Worm (Caenorhabditis elegans) whole organism, early embryonic: ENCODE measurements around the gene C49A9.10.

Experiments
- B0310.2 ChIP-seq: sonication (generic microtip); optimal IDR thresholded peaks from 2 replicates; lab custom pipeline; 2016; ENCODE audit warnings: mild to moderate bottlenecking, missing genetic modification characterization, missing compliant biosample characterization
- F13C5.2 ChIP-seq: sonication (generic microtip); optimal IDR thresholded peaks from 2 replicates; lab custom pipeline; 2017; ENCODE audit warnings: mild to moderate bottlenecking, missing genetic modification characterization, inconsistent platforms, missing compliant biosample characterization
- aly-1 ChIP-seq: sonication (generic microtip); optimal IDR thresholded peaks from 2 replicates; lab custom pipeline; 2016; ENCODE audit warnings: missing genetic modification characterization, missing compliant biosample characterization
- ama-1 ChIP-seq: fragments of 150-350 bp; optimal IDR thresholded peaks from 2 replicates; lab custom pipeline; 2014
- ceh-13 ChIP-seq: fragments of 200-800 bp; sonication (Bioruptor generic); optimal IDR thresholded peaks from 2 replicates; lab custom pipeline; 2018; ENCODE audit warnings: mild to moderate bottlenecking, missing genetic modification characterization, missing compliant biosample characterization
- flt-1 ChIP-seq: fragments of 200-800 bp; sonication (Bioruptor generic); IDR thresholded peaks from 2 replicates; pipeline ENCODE4 v1.3.6; 2022; ENCODE audit warnings: missing genetic modification characterization, missing compliant biosample characterization
- hmbx-1 ChIP-seq: sonication (generic microtip); optimal IDR thresholded peaks from 2 replicates; lab custom pipeline; 2016; ENCODE audit warnings: mild to moderate bottlenecking, missing genetic modification characterization, missing compliant biosample characterization
- pes-1 ChIP-seq: fragments of 200-800 bp; sonication (Bioruptor generic); IDR thresholded peaks from 2 replicates; pipeline ENCODE4 v1.3.6; 2022; ENCODE audit warnings: missing genetic modification reagents, missing genetic modification characterization, missing compliant biosample characterization
- scrt-1 ChIP-seq: fragments of 200-800 bp; sonication (Bioruptor generic); IDR thresholded peaks from 2 replicates; pipeline ENCODE4 v1.3.6; 2022; ENCODE audit warnings: missing genetic modification characterization, missing compliant biosample characterization
- sea-1 ChIP-seq: fragments of 200-800 bp; sonication (Bioruptor generic); conservative IDR thresholded peaks from 2 replicates; pipeline ENCODE4 v1.3.6; 2022; ENCODE audit warnings: missing genetic modification characterization, missing compliant biosample characterization

DNA sequence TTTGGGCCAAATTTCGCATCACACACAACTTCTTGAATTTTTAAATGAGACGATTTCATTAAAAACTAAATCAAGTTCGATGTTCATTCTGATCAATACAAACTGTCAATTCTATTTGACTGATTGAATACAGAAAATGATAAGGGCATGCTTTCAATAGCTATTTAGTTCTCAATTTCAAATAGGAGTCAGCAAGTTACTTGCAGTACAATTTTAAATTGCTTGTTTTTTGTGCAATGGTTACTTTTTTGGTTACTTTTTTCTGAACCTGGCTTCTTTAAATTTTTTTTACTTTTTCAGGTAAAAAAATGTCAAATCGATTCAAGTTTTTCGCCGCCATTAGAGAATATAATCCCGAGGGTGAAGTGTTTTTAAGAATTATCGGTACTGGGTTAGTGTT, 19.0 kb upstream of the C49A9.10 start, which contains the start of gene C49A9.2:
- TF ChIP-seq hmbx-1 (tag; lab: Kevin White, UChicago) (no peak), B0310.2 (tag; lab: Kevin White, UChicago) (no peak), ama-1 (lab: Kevin White, UChicago) (no peak), ceh-13 (GFP tag; lab: Kevin White, UChicago) (no peak), scrt-1 (GFP tag; lab: Robert Waterston, UW) (no peak), pes-1 (no peak), flt-1 (GFP tag; lab: Robert Waterston, UW) (no peak), F13C5.2 (tag; lab: Kevin White, UChicago) (no peak), sea-1 (no peak), aly-1 (tag; lab: Kevin White, UChicago) (no peak)
